Fruit fly (Drosophila melanogaster): Measurements from ENCODE around the gene Hsc70-2.

DNA sequence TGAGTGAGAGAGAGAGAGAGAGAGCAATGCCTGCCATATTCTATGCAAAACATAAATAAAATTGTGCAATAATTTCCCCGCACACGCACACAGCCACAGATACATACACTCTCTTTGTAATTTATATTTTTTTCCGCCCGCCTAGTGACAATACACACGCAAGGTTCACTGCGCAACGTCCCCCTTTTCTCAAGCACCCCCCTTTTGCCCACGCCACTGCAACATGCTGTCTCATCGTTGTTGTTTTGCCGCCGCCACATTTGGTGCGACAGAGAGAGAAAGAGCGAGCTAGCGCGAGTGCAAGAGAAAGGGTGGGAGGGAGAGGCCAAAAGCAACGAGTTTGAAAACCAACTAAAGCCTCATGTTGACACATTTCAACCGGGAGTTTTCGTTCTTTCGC lies 32.2 kb upstream of the Hsc70-2 start:
- TF ChIP-seq Hr39 (GFP tag; optimal IDR thresholded peaks at IDR 0.05) (peak; percentile 75), Eip78C (GFP tag) (peak; percentile 92), topi (GFP tag; optimal IDR thresholded peaks at IDR 0.05) (peak; percentile 66), Sox102F (GFP tag; optimal IDR thresholded peaks at IDR 0.05) (peak; percentile 71), vri (GFP tag; optimal IDR thresholded peaks at IDR 0.05) (peak; percentile 86), CG6792 (GFP tag; optimal IDR thresholded peaks at IDR 0.05) (peak; percentile 77), CG11762 (GFP tag; optimal IDR thresholded peaks at IDR 0.05; ENCODE audit: insufficient read depth) (peak; percentile 33), OdsH (GFP tag; optimal IDR thresholded peaks at IDR 0.05) (peak; percentile 77), CG15336 (GFP tag; IDR thresholded peaks at IDR 0.05) (no peak; the same call in 1 of the 2 replicates), spab (GFP tag; optimal IDR thresholded peaks at IDR 0.05) (peak; percentile 47), Sox14 (GFP tag; optimal IDR thresholded peaks at IDR 0.05) (peak; percentile 90), CG10669 (GFP tag; optimal IDR thresholded peaks at IDR 0.05) (peak; percentile 67)

Data from whole organism, prepupa.